Fruit fly (Drosophila melanogaster) whole organism, prepupa: Measurements from ENCODE around the gene Cnb.

Experiments used
- Blimp-1 ChIP-seq: fragments of 200-800 bp; sonication (Bioruptor generic); optimal IDR thresholded peaks from 3 replicates; lab custom pipeline; 2017; ENCODE audit warnings: missing biosample characterization, missing genetic modification characterization, mild to moderate bottlenecking, moderate library complexity, missing genetic modification reagents
- CG10631 ChIP-seq: fragments of 200-800 bp; sonication (Bioruptor generic); optimal IDR thresholded peaks from 2 replicates; lab custom pipeline; 2016; ENCODE audit warnings: missing biosample characterization, missing genetic modification characterization
- CG10669 ChIP-seq: fragments of 200-800 bp; sonication (Bioruptor generic); optimal IDR thresholded peaks from 3 replicates; lab custom pipeline; 2018; ENCODE audit warnings: missing biosample characterization, mild to moderate bottlenecking, missing genetic modification characterization, moderate library complexity
- CG11762 ChIP-seq: fragments of 200-800 bp; sonication (Bioruptor generic); optimal IDR thresholded peaks from 3 replicates; lab custom pipeline; 2016; ENCODE audit warnings: missing biosample characterization, missing genetic modification characterization; ENCODE audit not compliant: insufficient read depth
- CG11902 ChIP-seq: fragments of 200-800 bp; sonication (Bioruptor generic); optimal IDR thresholded peaks from 3 replicates; lab custom pipeline; 2016; ENCODE audit warnings: missing biosample characterization, missing genetic modification characterization
- CG15336 ChIP-seq: fragments of 200-800 bp; sonication (Bioruptor generic); IDR thresholded peaks from 2 replicates; pipeline ENCODE4 v1.3.6; 2022; ENCODE audit warnings: missing biosample characterization, missing genetic modification characterization
- CG1621 ChIP-seq: fragments of 200-800 bp; sonication (Bioruptor generic); optimal IDR thresholded peaks from 3 replicates; lab custom pipeline; 2018; ENCODE audit warnings: missing biosample characterization, mild to moderate bottlenecking, missing genetic modification characterization
- CG16779 ChIP-seq: fragments of 200-800 bp; sonication (Bioruptor generic); optimal IDR thresholded peaks from 3 replicates; lab custom pipeline; 2017; ENCODE audit warnings: missing biosample characterization, mild to moderate bottlenecking, missing genetic modification characterization
- CG3032 ChIP-seq: fragments of 200-800 bp; optimal IDR thresholded peaks from 2 replicates; lab custom pipeline; 2019; ENCODE audit warnings: missing biosample characterization, mild to moderate bottlenecking, missing genetic modification characterization, moderate library complexity
- CG31627 ChIP-seq: fragments of 200-800 bp; sonication (Bioruptor generic); optimal IDR thresholded peaks from 3 replicates; lab custom pipeline; 2016; ENCODE audit warnings: missing biosample characterization, missing genetic modification characterization
- CG32006 ChIP-seq: fragments of 200-800 bp; sonication (Bioruptor generic); optimal IDR thresholded peaks from 3 replicates; lab custom pipeline; 2017; ENCODE audit warnings: missing biosample characterization, mild to moderate bottlenecking, missing genetic modification characterization
- CG3919 ChIP-seq: fragments of 200-800 bp; sonication (Bioruptor generic); optimal IDR thresholded peaks from 3 replicates; lab custom pipeline; 2016; ENCODE audit warnings: missing biosample characterization, missing genetic modification characterization
- CG4318 ChIP-seq: fragments of 200-800 bp; sonication (Bioruptor generic); optimal IDR thresholded peaks from 3 replicates; lab custom pipeline; 2017; ENCODE audit warnings: missing biosample characterization, mild to moderate bottlenecking, missing genetic modification characterization
- CG6163 ChIP-seq: fragments of 200-800 bp; sonication (Bioruptor generic); IDR thresholded peaks from 3 replicates; pipeline ENCODE4 v1.3.6; 2022; ENCODE audit warnings: missing biosample characterization, missing genetic modification characterization
- CG6792 ChIP-seq: fragments of 200-800 bp; sonication (Bioruptor generic); optimal IDR thresholded peaks from 3 replicates; lab custom pipeline; 2016; ENCODE audit warnings: missing biosample characterization, missing genetic modification characterization
- CG6854 ChIP-seq: fragments of 200-800 bp; sonication (Bioruptor generic); optimal IDR thresholded peaks from 2 replicates; lab custom pipeline; 2017; ENCODE audit warnings: missing biosample characterization, mild to moderate bottlenecking, missing genetic modification characterization
- CG7368 ChIP-seq: fragments of 200-800 bp; sonication (Bioruptor generic); optimal IDR thresholded peaks from 3 replicates; lab custom pipeline; 2016; ENCODE audit warnings: missing biosample characterization, missing genetic modification characterization
- CG8632 ChIP-seq: fragments of 200-800 bp; sonication (Bioruptor generic); optimal IDR thresholded peaks from 3 replicates; lab custom pipeline; 2016; ENCODE audit warnings: missing biosample characterization, missing genetic modification characterization
- CG9139 ChIP-seq: fragments of 200-800 bp; sonication (Bioruptor generic); optimal IDR thresholded peaks from 3 replicates; lab custom pipeline; 2017; ENCODE audit warnings: missing biosample characterization, mild to moderate bottlenecking, missing genetic modification characterization
- Eip75B ChIP-seq: fragments of 200-800 bp; sonication (Bioruptor generic); optimal IDR thresholded peaks from 3 replicates; lab custom pipeline; 2016; ENCODE audit warnings: missing biosample characterization, missing genetic modification characterization
- Eip93F ChIP-seq: fragments of 200-800 bp; sonication (Bioruptor generic); optimal IDR thresholded peaks from 2 replicates; lab custom pipeline; 2016; ENCODE audit warnings: missing biosample characterization, mild to moderate bottlenecking, missing genetic modification characterization
- Ets21C ChIP-seq: fragments of 200-800 bp; sonication (Bioruptor generic); optimal IDR thresholded peaks from 3 replicates; lab custom pipeline; 2016; ENCODE audit warnings: missing biosample characterization, missing genetic modification characterization
- Ets96B ChIP-seq: fragments of 200-800 bp; optimal IDR thresholded peaks from 2 replicates; lab custom pipeline; 2019; ENCODE audit warnings: missing biosample characterization, mild to moderate bottlenecking, missing genetic modification characterization, moderate library complexity
- Gug ChIP-seq: fragments of 200-800 bp; sonication (Bioruptor generic); IDR thresholded peaks from 2 replicates; pipeline ENCODE4 v1.3.6; 2022; ENCODE audit warnings: missing biosample characterization, missing genetic modification characterization
- Hr38 ChIP-seq: sonication (Bioruptor generic); optimal IDR thresholded peaks from 2 replicates; lab custom pipeline; 2016; ENCODE audit warnings: missing biosample characterization, missing genetic modification characterization
- Hr39 ChIP-seq: fragments of 200-800 bp; sonication (Bioruptor generic); optimal IDR thresholded peaks from 2 replicates; lab custom pipeline; 2016; ENCODE audit warnings: missing biosample characterization, missing genetic modification characterization
- Hr4 ChIP-seq: fragments of 200-800 bp; sonication (Bioruptor generic); optimal IDR thresholded peaks from 3 replicates; lab custom pipeline; 2016; ENCODE audit warnings: missing biosample characterization, missing genetic modification characterization
- Lpt ChIP-seq: fragments of 200-800 bp; sonication (Bioruptor generic); optimal IDR thresholded peaks from 3 replicates; lab custom pipeline; 2016; ENCODE audit warnings: missing biosample characterization, missing genetic modification characterization
- Met ChIP-seq: fragments of 200-800 bp; sonication (Bioruptor generic); optimal IDR thresholded peaks from 3 replicates; lab custom pipeline; 2016; ENCODE audit warnings: missing biosample characterization, missing genetic modification characterization
- Smox ChIP-seq: fragments of 200-800 bp; sonication (Bioruptor generic); optimal IDR thresholded peaks from 3 replicates; lab custom pipeline; 2016; ENCODE audit warnings: missing biosample characterization, missing genetic modification characterization
- Sox102F ChIP-seq: fragments of 200-800 bp; sonication (Bioruptor generic); optimal IDR thresholded peaks from 2 replicates; lab custom pipeline; 2016; ENCODE audit warnings: missing biosample characterization, mild to moderate bottlenecking, missing genetic modification characterization
- Sox14 ChIP-seq: fragments of 200-800 bp; sonication (Bioruptor generic); optimal IDR thresholded peaks from 3 replicates; lab custom pipeline; 2016; ENCODE audit warnings: missing biosample characterization, missing genetic modification characterization
- achi ChIP-seq: fragments of 200-800 bp; sonication (Bioruptor generic); optimal IDR thresholded peaks from 3 replicates; lab custom pipeline; 2016; ENCODE audit warnings: missing biosample characterization, missing genetic modification characterization
- acj6 ChIP-seq: fragments of 200-800 bp; sonication (Bioruptor generic); optimal IDR thresholded peaks from 3 replicates; lab custom pipeline; 2016; ENCODE audit warnings: missing biosample characterization, missing genetic modification characterization
- cyc ChIP-seq: fragments of 200-800 bp; sonication (Bioruptor generic); optimal IDR thresholded peaks from 3 replicates; lab custom pipeline; 2016; ENCODE audit warnings: missing biosample characterization, missing genetic modification characterization
- dac ChIP-seq: fragments of 200-800 bp; sonication (Bioruptor generic); optimal IDR thresholded peaks from 2 replicates; lab custom pipeline; 2017; ENCODE audit warnings: missing biosample characterization, mild to moderate bottlenecking, missing genetic modification characterization
- dsx ChIP-seq: fragments of 200-800 bp; optimal IDR thresholded peaks from 3 replicates; lab custom pipeline; 2019; ENCODE audit warnings: missing biosample characterization, mild to moderate bottlenecking, missing genetic modification characterization, moderate library complexity; ENCODE audit not compliant: poor library complexity, severe bottlenecking
- eg ChIP-seq: fragments of 200-800 bp; sonication (Bioruptor generic); IDR thresholded peaks from 3 replicates; pipeline ENCODE4 v1.3.6; 2022; ENCODE audit warnings: missing biosample characterization, missing genetic modification characterization
- esn ChIP-seq: fragments of 200-800 bp; sonication (Bioruptor generic); optimal IDR thresholded peaks from 2 replicates; lab custom pipeline; 2016; ENCODE audit warnings: missing biosample characterization, mild to moderate bottlenecking, missing genetic modification characterization, moderate library complexity
- fd59A ChIP-seq: fragments of 200-800 bp; sonication (Bioruptor generic); optimal IDR thresholded peaks from 2 replicates; lab custom pipeline; 2017; ENCODE audit warnings: missing biosample characterization, mild to moderate bottlenecking, missing genetic modification characterization, missing genetic modification reagents
- fkh ChIP-seq: fragments of 200-800 bp; sonication (Bioruptor generic); optimal IDR thresholded peaks from 3 replicates; lab custom pipeline; 2017; ENCODE audit warnings: missing biosample characterization, mild to moderate bottlenecking, missing genetic modification characterization, moderate library complexity
- lz ChIP-seq: fragments of 200-800 bp; sonication (Bioruptor generic); optimal IDR thresholded peaks from 3 replicates; lab custom pipeline; 2016; ENCODE audit warnings: missing biosample characterization, missing genetic modification characterization
- pdm3 ChIP-seq: fragments of 200-800 bp; sonication (Bioruptor generic); optimal IDR thresholded peaks from 3 replicates; lab custom pipeline; 2016; ENCODE audit warnings: missing biosample characterization, missing genetic modification characterization
- salr ChIP-seq, 2 experiments: fragments of 200-800 bp; sonication (Bioruptor generic); optimal IDR thresholded peaks; 3 replicates each; lab custom pipeline; 2016 to 2018; ENCODE audit warnings: missing biosample characterization in 2 of 2, missing genetic modification characterization in 2 of 2, mild to moderate bottlenecking in 1 of 2
- spab ChIP-seq: fragments of 200-800 bp; sonication (Bioruptor generic); optimal IDR thresholded peaks from 2 replicates; lab custom pipeline; 2017; ENCODE audit warnings: missing biosample characterization, mild to moderate bottlenecking, missing genetic modification characterization, missing genetic modification reagents
- ss ChIP-seq, 2 experiments: fragments of 200-800 bp; sonication (Bioruptor generic); optimal IDR thresholded peaks; 2 replicates in 1 of 2; 3 replicates in 1 of 2; lab custom pipeline; 2017 to 2018; ENCODE audit warnings: mild to moderate bottlenecking in 2 of 2, missing biosample characterization in 2 of 2, missing genetic modification characterization in 2 of 2, moderate library complexity in 1 of 2
- svp ChIP-seq: fragments of 200-800 bp; sonication (Bioruptor generic); peaks from one replicate; lab custom pipeline; 2016; ENCODE audit warnings: missing biosample characterization, missing genetic modification characterization
- vri ChIP-seq: fragments of 200-800 bp; sonication (Bioruptor generic); optimal IDR thresholded peaks from 3 replicates; lab custom pipeline; 2016; ENCODE audit warnings: missing biosample characterization, mild to moderate bottlenecking, missing genetic modification characterization

The Cnb gene

dm6 chr3L:1940843-1941418 is 6.4 kb upstream of the Cnb start, which contains the start of gene Mfap1:
TSS of gene Mfap1 (plus strand) at chr3L:1941068.
- TF ChIP-seq Blimp-1 (GFP tag; lab: Kevin White, UChicago) (no peak), esn (GFP tag; lab: Kevin White, UChicago) (peak; percentile 8), cyc (GFP tag; lab: Kevin White, UChicago) (peak; percentile 0), Sox102F (GFP tag; lab: Kevin White, UChicago) (no peak)
- TF ChIP-seq, all 60 proteins: peak for 2

- TF ChIP-seq ss (GFP tag; optimal IDR thresholded peaks at IDR 0.05; lab: Kevin White, UChicago) (peak in 1 of 2 experiments; percentile 82), Ets21C (GFP tag; lab: Kevin White, UChicago) (no peak), CG10669 (GFP tag; lab: Kevin White, UChicago) (peak; percentile 91), CG6792 (peak; percentile 94), dac (GFP tag; lab: Kevin White, UChicago) (peak; percentile 92), CG32006 (GFP tag; lab: Kevin White, UChicago) (peak; percentile 97), esn (GFP tag; lab: Kevin White, UChicago) (peak; percentile 93), eg (GFP tag; lab: Robert Waterston, UW) (peak; percentile 98), lz (peak; percentile 90), Eip75B (GFP tag; lab: Kevin White, UChicago) (peak; percentile 95), Eip93F (peak; percentile 44), CG8632 (peak; percentile 90), Smox (peak; percentile 89), Met (peak; percentile 90), Ets96B (peak; percentile 93), CG11902 (peak; percentile 88), vri (GFP tag; lab: Kevin White, UChicago) (peak; percentile 87), Lpt (GFP tag; lab: Kevin White, UChicago) (peak; percentile 96), fkh (GFP tag; lab: Kevin White, UChicago) (no peak), achi (GFP tag; lab: Kevin White, UChicago) (peak; percentile 95), CG31627 (GFP tag; lab: Kevin White, UChicago) (peak; percentile 94), Sox14 (GFP tag; lab: Kevin White, UChicago) (peak; percentile 98), dsx (GFP tag; lab: Kevin White, UChicago) (peak; percentile 87), CG10631 (peak; percentile 95), CG6163 (GFP tag; lab: Robert Waterston, UW) (peak; percentile 98), spab (GFP tag; lab: Kevin White, UChicago) (peak; percentile 88), CG16779 (tag; lab: Kevin White, UChicago) (peak; percentile 90), Gug (peak; percentile 97), CG3032 (tag; lab: Kevin White, UChicago) (peak; percentile 92), CG6854 (GFP tag; lab: Kevin White, UChicago) (no peak), fd59A (GFP tag; lab: Kevin White, UChicago) (peak; percentile 91), Hr4 (peak; percentile 99), salr (GFP tag; optimal IDR thresholded peaks at IDR 0.05; lab: Kevin White, UChicago) (peak; percentile 92 to 95), acj6 (peak; percentile 97), CG1621 (tag; lab: Kevin White, UChicago) (peak; percentile 93), Hr38 (peak; percentile 92), CG11762 (peak; percentile 91), CG15336 (peak; percentile 99), CG4318 (no peak), CG9139 (peak; percentile 77), pdm3 (GFP tag; lab: Kevin White, UChicago) (peak; percentile 97), svp (GFP tag; lab: Kevin White, UChicago) (peak; percentile 93), CG3919 (GFP tag; lab: Kevin White, UChicago) (peak; percentile 97), CG7368 (GFP tag; lab: Kevin White, UChicago) (peak; percentile 93), Hr39 (GFP tag; lab: Kevin White, UChicago) (peak; percentile 95)
Measured at dm6 chr3L:1962964-1963363, 15.6 kb downstream of the Cnb start, which contains the start of gene SCOT. TSS of gene SCOT (plus strand) at chr3L:1963143.
